Worm (Caenorhabditis elegans) whole organism, L1 larva: Measurements from ENCODE around the gene gst-7.
"Not testable (repeated sequence)": the region's sequence is repeated elsewhere in the genome, so short reads cannot be mapped to it uniquely, and the experiment has no call there.

Experiments used
- C04F5.9 ChIP-seq: sonication (generic microtip); optimal IDR thresholded peaks from 2 replicates; lab custom pipeline; 2016; ENCODE audit warnings: missing genetic modification characterization, missing compliant biosample characterization
- C34B4.2 ChIP-seq: sonication (generic microtip); optimal IDR thresholded peaks from 2 replicates; lab custom pipeline; 2017; ENCODE audit warnings: mild to moderate bottlenecking, missing genetic modification characterization, missing compliant biosample characterization
- F16B12.6 ChIP-seq: fragments of 150-350 bp; optimal IDR thresholded peaks from 2 replicates; lab custom pipeline; 2014; ENCODE audit warnings: missing biosample characterization, missing genetic modification characterization
- Y116A8C.19 ChIP-seq: sonication (generic microtip); optimal IDR thresholded peaks from 2 replicates; lab custom pipeline; 2016; ENCODE audit warnings: missing compliant biosample characterization, missing genetic modification characterization, borderline replicate concordance
- ama-1 ChIP-seq: fragments of 150-350 bp; optimal IDR thresholded peaks from 2 replicates; lab custom pipeline; 2014
- blmp-1 ChIP-seq: fragments of 150-350 bp; optimal IDR thresholded peaks from 2 replicates; lab custom pipeline; 2014; ENCODE audit warnings: missing biosample characterization, missing genetic modification characterization
- ceh-63 ChIP-seq: fragments of 200-800 bp; sonication (Bioruptor generic); optimal IDR thresholded peaks from 2 replicates; lab custom pipeline; 2018; ENCODE audit warnings: mild to moderate bottlenecking, missing genetic modification characterization, missing compliant biosample characterization
- ceh-8 ChIP-seq: fragments of 200-800 bp; sonication (Bioruptor generic); optimal IDR thresholded peaks from 2 replicates; lab custom pipeline; 2018; ENCODE audit warnings: mild to moderate bottlenecking, missing genetic modification characterization, moderate library complexity, missing compliant biosample characterization
- ceh-82 ChIP-seq, 3 experiments: fragments of 150-350 bp in 1 of 3; sonication (generic microtip) in 2 of 3; optimal IDR thresholded peaks; 2 replicates each; lab custom pipeline; 2014 to 2017; ENCODE audit warnings: missing biosample characterization in 3 of 3, missing genetic modification characterization in 3 of 3
- ceh-88 ChIP-seq: fragments of 200-800 bp; sonication (Bioruptor generic); IDR thresholded peaks from 2 replicates; pipeline ENCODE4 v1.3.6; 2022; ENCODE audit warnings: missing genetic modification characterization, missing compliant biosample characterization
- ceh-90 ChIP-seq: sonication (generic microtip); optimal IDR thresholded peaks from 2 replicates; lab custom pipeline; 2016; ENCODE audit warnings: missing genetic modification characterization, missing compliant biosample characterization
- dpl-1 ChIP-seq, 3 experiments: fragments of 150-350 bp in 2 of 3; sonication (generic microtip) in 1 of 3; optimal IDR thresholded peaks; 2 replicates each; lab custom pipeline; 2014 to 2017; ENCODE audit warnings: missing biosample characterization in 3 of 3, missing genetic modification characterization in 3 of 3, missing genetic modification reagents in 3 of 3
- efl-3 ChIP-seq: fragments of 200-800 bp; sonication (Bioruptor generic); optimal IDR thresholded peaks from 2 replicates; lab custom pipeline; 2018; ENCODE audit warnings: mild to moderate bottlenecking, missing genetic modification characterization, missing compliant biosample characterization
- egl-27 ChIP-seq, 2 experiments: fragments of 150-350 bp in 1 of 2; sonication (generic microtip); optimal IDR thresholded peaks; 3 replicates each; lab custom pipeline; 2017 to 2018; ENCODE audit warnings: missing biosample characterization in 2 of 2, missing genetic modification characterization in 2 of 2, missing genetic modification reagents in 2 of 2
- fkh-8 ChIP-seq: sonication (generic microtip); optimal IDR thresholded peaks from 2 replicates; lab custom pipeline; 2016; ENCODE audit warnings: mild to moderate bottlenecking, missing genetic modification characterization, missing compliant biosample characterization
- fos-1 ChIP-seq: fragments of 150-350 bp; optimal IDR thresholded peaks from 2 replicates; lab custom pipeline; 2014; ENCODE audit warnings: missing biosample characterization, missing genetic modification characterization
- hlh-4 ChIP-seq: sonication (generic microtip); optimal IDR thresholded peaks from 2 replicates; lab custom pipeline; 2016; ENCODE audit warnings: mild to moderate bottlenecking, missing genetic modification characterization, missing compliant biosample characterization
- hpl-2 ChIP-seq: fragments of 150-350 bp; optimal IDR thresholded peaks from 2 replicates; lab custom pipeline; 2014; ENCODE audit warnings: missing biosample characterization, missing genetic modification reagents, missing genetic modification characterization
- irx-1 ChIP-seq: sonication (generic microtip); optimal IDR thresholded peaks from 2 replicates; lab custom pipeline; 2016; ENCODE audit warnings: missing genetic modification characterization, missing compliant biosample characterization
- isw-1 ChIP-seq: fragments of 200-800 bp; sonication (Bioruptor generic); IDR thresholded peaks from 2 replicates; pipeline ENCODE4 v1.3.6; 2022; ENCODE audit warnings: missing genetic modification characterization, missing compliant biosample characterization
- lin-13 ChIP-seq: fragments of 150-350 bp; optimal IDR thresholded peaks from 2 replicates; lab custom pipeline; 2014; ENCODE audit warnings: missing biosample characterization, missing genetic modification reagents, missing genetic modification characterization
- lin-14 ChIP-seq: fragments of 200-800 bp; sonication (Bioruptor generic); optimal IDR thresholded peaks from 2 replicates; lab custom pipeline; 2018; ENCODE audit warnings: mild to moderate bottlenecking, missing genetic modification characterization, moderate library complexity, missing compliant biosample characterization
- lin-35 ChIP-seq, 2 experiments: fragments of 150-350 bp; optimal IDR thresholded peaks; 2 replicates each; lab custom pipeline; 2014; ENCODE audit warnings: missing biosample characterization in 2 of 2, missing genetic modification characterization in 2 of 2, missing genetic modification reagents in 2 of 2
- lin-39 ChIP-seq: fragments of 150-350 bp; optimal IDR thresholded peaks from 2 replicates; lab custom pipeline; 2014; ENCODE audit warnings: missing biosample characterization, missing genetic modification reagents, missing genetic modification characterization
- lir-3 ChIP-seq: sonication (generic microtip); optimal IDR thresholded peaks from 2 replicates; lab custom pipeline; 2016; ENCODE audit warnings: mild to moderate bottlenecking, missing genetic modification characterization, moderate library complexity, missing compliant biosample characterization; ENCODE audit not compliant: poor library complexity
- lsy-2 ChIP-seq, 2 experiments: fragments of 150-350 bp; optimal IDR thresholded peaks; 2 replicates each; lab custom pipeline; 2014; ENCODE audit warnings: missing biosample characterization in 2 of 2, missing genetic modification characterization in 2 of 2
- mdl-1 ChIP-seq, 2 experiments: fragments of 150-350 bp; optimal IDR thresholded peaks; 2 replicates each; lab custom pipeline; 2014 to 2017; ENCODE audit warnings: missing biosample characterization in 2 of 2, missing genetic modification characterization in 2 of 2, inconsistent platforms in 1 of 2
- nhr-12 ChIP-seq: sonication (generic microtip); optimal IDR thresholded peaks from 2 replicates; lab custom pipeline; 2017; ENCODE audit warnings: missing biosample characterization, missing genetic modification characterization
- nhr-47 ChIP-seq: sonication (generic microtip); optimal IDR thresholded peaks from 2 replicates; lab custom pipeline; 2016; ENCODE audit warnings: mild to moderate bottlenecking, missing genetic modification characterization, moderate library complexity, missing compliant biosample characterization
- nhr-71 ChIP-seq: sonication (generic microtip); optimal IDR thresholded peaks from 2 replicates; lab custom pipeline; 2016; ENCODE audit warnings: mild to moderate bottlenecking, missing genetic modification characterization, moderate library complexity, missing compliant biosample characterization
- nhr-77 ChIP-seq: fragments of 150-350 bp; optimal IDR thresholded peaks from 2 replicates; lab custom pipeline; 2014; ENCODE audit warnings: missing biosample characterization, missing genetic modification characterization
- nhr-84 ChIP-seq: sonication (generic microtip); optimal IDR thresholded peaks from 2 replicates; lab custom pipeline; 2017; ENCODE audit warnings: missing biosample characterization, missing genetic modification characterization
- pag-3 ChIP-seq: sonication (generic microtip); optimal IDR thresholded peaks from 2 replicates; lab custom pipeline; 2017; ENCODE audit warnings: missing genetic modification characterization, mild to moderate bottlenecking, missing compliant biosample characterization, antibody characterized with exemption, borderline replicate concordance; ENCODE audit not compliant: insufficient read depth
- pax-3 ChIP-seq: fragments of 200-800 bp; sonication (Bioruptor generic); optimal IDR thresholded peaks from 2 replicates; lab custom pipeline; 2018; ENCODE audit warnings: mild to moderate bottlenecking, missing genetic modification characterization, moderate library complexity, missing compliant biosample characterization
- pqm-1 ChIP-seq: sonication (generic microtip); optimal IDR thresholded peaks from 3 replicates; lab custom pipeline; 2017; ENCODE audit warnings: missing biosample characterization, missing genetic modification characterization
- skn-1 ChIP-seq: fragments of 150-350 bp; optimal IDR thresholded peaks from 2 replicates; lab custom pipeline; 2014; ENCODE audit warnings: missing biosample characterization, missing genetic modification characterization
- sptf-1 ChIP-seq: fragments of 150-350 bp; optimal IDR thresholded peaks from 2 replicates; lab custom pipeline; 2014; ENCODE audit warnings: missing biosample characterization, missing genetic modification characterization
- sup-37 ChIP-seq: fragments of 200-800 bp; sonication (Bioruptor generic); optimal IDR thresholded peaks from 2 replicates; lab custom pipeline; 2018; ENCODE audit warnings: mild to moderate bottlenecking, missing genetic modification characterization, missing compliant biosample characterization
- tbx-2 ChIP-seq: sonication (generic microtip); optimal IDR thresholded peaks from 2 replicates; lab custom pipeline; 2016; ENCODE audit warnings: missing genetic modification characterization, missing compliant biosample characterization
- tlp-1 ChIP-seq: fragments of 150-350 bp; optimal IDR thresholded peaks from 2 replicates; lab custom pipeline; 2014; ENCODE audit warnings: missing biosample characterization, missing genetic modification characterization
- unc-62 ChIP-seq: fragments of 150-350 bp; optimal IDR thresholded peaks from 2 replicates; lab custom pipeline; 2014; ENCODE audit warnings: missing biosample characterization, missing genetic modification reagents, missing genetic modification characterization
- unc-86 ChIP-seq: sonication (generic microtip); optimal IDR thresholded peaks from 2 replicates; lab custom pipeline; 2016; ENCODE audit warnings: missing genetic modification characterization, missing compliant biosample characterization
- vab-15 ChIP-seq: sonication (generic microtip); optimal IDR thresholded peaks from 2 replicates; lab custom pipeline; 2017; ENCODE audit warnings: missing genotype, mild to moderate bottlenecking, missing genetic modification characterization, missing compliant biosample characterization
- xbp-1 ChIP-seq: sonication (generic microtip); optimal IDR thresholded peaks from 2 replicates; lab custom pipeline; 2016; ENCODE audit warnings: missing genetic modification characterization, missing compliant biosample characterization
- zag-1 ChIP-seq: fragments of 150-350 bp; optimal IDR thresholded peaks from 2 replicates; lab custom pipeline; 2014; ENCODE audit warnings: missing biosample characterization, missing genetic modification characterization
- zip-4 ChIP-seq: fragments of 200-800 bp; sonication (Bioruptor generic); optimal IDR thresholded peaks from 2 replicates; lab custom pipeline; 2018; ENCODE audit warnings: mild to moderate bottlenecking, missing genetic modification characterization, moderate library complexity, missing compliant biosample characterization

Gene gst-7

DNA sequence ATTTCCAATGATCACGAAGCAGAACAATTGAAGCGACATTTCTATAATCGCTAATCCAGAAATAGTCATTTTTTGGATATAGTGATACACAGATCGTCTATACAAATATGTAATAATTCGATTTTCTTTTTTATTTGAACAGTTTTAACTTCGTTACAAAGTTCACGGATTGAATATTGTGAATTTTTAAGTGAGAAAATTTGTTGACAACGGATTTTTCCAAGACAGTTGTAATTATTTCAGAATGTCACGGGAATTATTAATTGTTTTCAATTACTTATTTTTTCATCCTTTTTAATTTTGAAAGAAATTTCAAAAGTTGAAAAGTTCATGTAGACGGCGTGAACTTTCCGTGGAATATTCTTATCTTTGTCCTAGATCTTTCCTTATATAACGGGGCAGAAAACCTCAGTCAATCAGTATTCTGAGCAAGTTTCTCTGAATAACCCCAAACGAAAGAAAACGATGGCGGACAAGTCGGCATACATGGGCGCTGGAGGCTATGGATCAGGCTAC, 39.7 kb upstream of the gst-7 start, which contains the start of the genes T23B7.2 and nspd-4:
Gene T23B7.2 (minus strand): TSS at position 101 of the 516 bp plus-strand sequence.
Gene nspd-4 (plus strand): TSS at position 466 of the 516 bp plus-strand sequence.
- TF ChIP-seq ceh-8; C34B4.2; skn-1 (tag; lab: Kevin White, UChicago): not testable (repeated sequence)

DNA sequence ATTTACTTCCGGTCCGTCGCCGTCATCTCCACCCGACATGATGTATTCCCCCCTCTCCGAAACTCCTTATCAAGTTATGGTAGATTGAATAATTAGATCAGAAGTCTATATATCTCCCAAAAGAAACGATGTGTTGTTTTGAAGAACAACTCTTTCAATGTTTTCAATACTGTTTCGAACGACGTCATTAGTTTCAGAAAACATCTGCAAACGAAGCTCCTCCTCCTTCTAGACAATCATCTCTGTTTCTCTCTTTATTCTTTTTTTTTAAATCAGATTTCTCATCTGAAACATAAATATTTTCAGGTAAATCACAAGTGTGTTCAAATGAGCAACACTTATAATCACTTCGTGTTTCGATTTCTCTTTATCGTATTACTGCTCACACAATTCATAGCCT, 32.0 kb upstream of the gst-7 start, which contains the start of gene T23B7.3:
Gene T23B7.3 (plus strand): TSS at position 301 of the 400 bp plus-strand sequence.
- peak; percentile 25 for TF ChIP-seq fkh-8 (tag; lab: Kevin White, UChicago)
- peak; percentile 29 for TF ChIP-seq nhr-71 (tag; lab: Kevin White, UChicago)
- no peak for TF ChIP-seq ceh-88 (GFP tag; lab: Robert Waterston, UW)

DNA sequence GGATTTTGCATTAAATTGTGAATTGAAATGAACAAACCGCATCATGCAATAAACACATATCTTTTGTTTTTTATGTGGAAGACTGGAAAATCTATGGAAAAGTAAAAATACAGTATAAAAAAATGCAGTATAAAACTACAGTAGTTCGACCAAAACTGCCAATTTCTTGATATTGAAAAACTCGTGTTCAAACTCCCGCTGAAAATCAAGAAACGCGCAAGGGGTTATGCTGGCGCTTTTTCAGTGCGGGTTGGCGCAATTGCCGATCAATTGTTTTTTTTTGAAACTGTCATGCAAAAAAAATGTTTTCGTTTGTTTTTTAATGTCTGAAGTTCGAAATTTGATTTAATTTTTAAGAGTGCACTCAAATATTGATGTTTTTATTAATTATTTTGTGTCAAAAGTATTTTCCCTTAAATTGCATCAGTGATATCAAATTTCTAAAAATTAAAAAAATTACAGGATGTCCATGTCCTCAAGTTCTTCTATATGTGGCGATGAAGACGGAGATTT, 30.2 kb upstream of the gst-7 start, which contains the start of gene dnj-9:
Gene dnj-9 (plus strand): TSS at position 463 of the 513 bp plus-strand sequence.
- TF ChIP-seq mdl-1 (tag; optimal IDR thresholded peaks at IDR 0.05; lab: Kevin White, UChicago) (peak in 1 of 2 experiments; percentile 78), pqm-1 (no peak), nhr-47 (peak; percentile 97), C34B4.2 (peak; percentile 39), vab-15 (tag; lab: Kevin White, UChicago) (peak; percentile 45), fkh-8 (tag; lab: Kevin White, UChicago) (peak; percentile 92), ama-1 (lab: Kevin White, UChicago) (peak; percentile 87), unc-86 (tag; lab: Kevin White, UChicago) (peak; percentile 94), ceh-8 (peak; percentile 93), tlp-1 (tag; lab: Kevin White, UChicago) (no peak), pag-3 (tag; lab: Kevin White, UChicago) (peak; percentile 32), tbx-2 (tag; lab: Kevin White, UChicago) (peak; percentile 97), lin-39 (peak; percentile 97), F16B12.6 (tag; lab: Kevin White, UChicago) (peak; percentile 72), C04F5.9 (tag; lab: Kevin White, UChicago) (peak; percentile 93), hlh-4 (tag; lab: Kevin White, UChicago) (peak; percentile 8), lin-35 (GFP tag; optimal IDR thresholded peaks at IDR 0.05; lab: Kevin White, UChicago) (peak; percentile 99), nhr-12 (peak; percentile 24), blmp-1 (tag; lab: Kevin White, UChicago) (peak; percentile 85), nhr-84 (tag; lab: Kevin White, UChicago) (no peak), unc-62 (no peak), fos-1 (tag; lab: Kevin White, UChicago) (peak; percentile 90), sup-37 (peak; percentile 86), ceh-63 (GFP tag; lab: Kevin White, UChicago) (no peak), skn-1 (tag; lab: Kevin White, UChicago) (peak; percentile 88), irx-1 (tag; lab: Kevin White, UChicago) (peak; percentile 93), isw-1 (peak; percentile 91), egl-27 (tag; optimal IDR thresholded peaks at IDR 0.05; lab: Kevin White, UChicago) (no peak), sptf-1 (tag; lab: Kevin White, UChicago) (no peak), hpl-2 (GFP tag; lab: Kevin White, UChicago) (peak; percentile 29), ceh-90 (peak; percentile 57), zip-4 (GFP tag; lab: Kevin White, UChicago) (peak; percentile 89), lin-14 (GFP tag; lab: Kevin White, UChicago) (peak; percentile 96), efl-3 (GFP tag; lab: Kevin White, UChicago) (peak; percentile 51), pax-3 (tag; lab: Kevin White, UChicago) (peak; percentile 86), xbp-1 (peak; percentile 96), lin-13 (GFP tag; lab: Kevin White, UChicago) (peak; percentile 93), Y116A8C.19 (tag; lab: Kevin White, UChicago) (no peak), lsy-2 (tag; optimal IDR thresholded peaks at IDR 0.05; lab: Kevin White, UChicago) (peak; percentile 95 to 96), ceh-82 (tag; optimal IDR thresholded peaks at IDR 0.05; lab: Kevin White, UChicago) (peak; percentile 95 to 96 (median 96)), zag-1 (no peak), lir-3 (peak; percentile 83), dpl-1 (GFP tag; optimal IDR thresholded peaks at IDR 0.05; lab: Kevin White, UChicago) (peak; percentile 99), nhr-71 (tag; lab: Kevin White, UChicago) (peak; percentile 98), nhr-77 (tag; lab: Kevin White, UChicago) (peak; percentile 88)
